Worm (Caenorhabditis elegans) whole organism, L4 larva: ENCODE measurements around the gene C39F7.5.

Experiments
- F10B5.3 ChIP-seq: sonication (generic microtip); optimal IDR thresholded peaks from 2 replicates; lab custom pipeline; 2016; ENCODE audit warnings: mild to moderate bottlenecking, missing genetic modification characterization, missing compliant biosample characterization
- F44E2.7 ChIP-seq: fragments of 200-800 bp; sonication (Bioruptor generic); IDR thresholded peaks from 2 replicates; pipeline ENCODE4 v2.1.2; 2022; ENCODE audit warnings: missing genetic modification characterization, missing compliant biosample characterization
- T20F7.1 ChIP-seq: fragments of 200-800 bp; sonication (Bioruptor generic); optimal IDR thresholded peaks from 2 replicates; lab custom pipeline; 2018; ENCODE audit warnings: mild to moderate bottlenecking, missing genetic modification characterization, missing compliant biosample characterization
- Y48G9A.11 ChIP-seq: fragments of 200-800 bp; sonication (Bioruptor generic); IDR thresholded peaks from 2 replicates; pipeline ENCODE4 v1.3.6; 2022; ENCODE audit warnings: missing genetic modification reagents, missing genetic modification characterization, missing compliant biosample characterization
- aha-1 ChIP-seq: fragments of 150-350 bp; peaks from one replicate; lab custom pipeline; 2014; ENCODE audit warnings: missing biosample characterization, missing genetic modification characterization
- attf-4 ChIP-seq: sonication (generic microtip); optimal IDR thresholded peaks from 3 replicates; lab custom pipeline; 2017; ENCODE audit warnings: missing biosample characterization, missing genetic modification characterization
- ceh-44 ChIP-seq: fragments of 200-800 bp; sonication (Bioruptor generic); IDR thresholded peaks from 2 replicates; pipeline ENCODE4 v1.3.6; 2022; ENCODE audit warnings: missing genetic modification reagents, missing genetic modification characterization, missing compliant biosample characterization
- cey-2 ChIP-seq: sonication (generic microtip); optimal IDR thresholded peaks from 3 replicates; lab custom pipeline; 2017; ENCODE audit warnings: missing genetic modification characterization, mild to moderate bottlenecking, missing compliant biosample characterization, antibody characterized with exemption, borderline replicate concordance; ENCODE audit not compliant: insufficient read depth
- daf-16 ChIP-seq, 3 experiments: sonication (generic microtip); optimal IDR thresholded peaks; 2 replicates each; lab custom pipeline; 2016 to 2017; ENCODE audit warnings: missing genetic modification characterization in 3 of 3, missing genetic modification reagents in 3 of 3, mild to moderate bottlenecking in 2 of 3, missing compliant biosample characterization in 2 of 3, missing biosample characterization in 1 of 3, moderate library complexity in 1 of 3
- dmd-6 ChIP-seq: fragments of 200-800 bp; sonication (Bioruptor generic); IDR thresholded peaks from 2 replicates; pipeline ENCODE4 v1.3.6; 2022; ENCODE audit warnings: missing genetic modification reagents, missing genetic modification characterization, missing compliant biosample characterization
- dmd-9 ChIP-seq: fragments of 200-800 bp; sonication (Bioruptor generic); IDR thresholded peaks from 2 replicates; pipeline ENCODE4 v1.3.6; 2022; ENCODE audit warnings: missing genetic modification reagents, missing genetic modification characterization, missing compliant biosample characterization
- egl-27 ChIP-seq: sonication (generic microtip); optimal IDR thresholded peaks from 3 replicates; lab custom pipeline; 2017; ENCODE audit warnings: missing biosample characterization, missing genetic modification reagents, missing genetic modification characterization
- fos-1 ChIP-seq: fragments of 150-350 bp; optimal IDR thresholded peaks from 2 replicates; lab custom pipeline; 2014; ENCODE audit warnings: missing biosample characterization, missing genetic modification characterization
- hlh-11 ChIP-seq: fragments of 200-800 bp; sonication (Bioruptor generic); optimal IDR thresholded peaks from 2 replicates; lab custom pipeline; 2018; ENCODE audit warnings: mild to moderate bottlenecking, missing genetic modification characterization, missing compliant biosample characterization
- hmg-1.1 ChIP-seq: fragments of 200-800 bp; sonication (Bioruptor generic); IDR thresholded peaks from 2 replicates; pipeline ENCODE4 v1.3.6; 2022; ENCODE audit warnings: missing genetic modification reagents, missing genetic modification characterization, missing compliant biosample characterization
- lim-7 ChIP-seq: fragments of 200-800 bp; sonication (Bioruptor generic); IDR thresholded peaks from 2 replicates; pipeline ENCODE4 v1.3.6; 2022; ENCODE audit warnings: missing genetic modification characterization, missing compliant biosample characterization
- lin-13 ChIP-seq: fragments of 150-350 bp; optimal IDR thresholded peaks from 2 replicates; lab custom pipeline; 2014; ENCODE audit warnings: missing biosample characterization, missing genetic modification reagents, missing genetic modification characterization
- lin-29 ChIP-seq: fragments of 200-800 bp; sonication (Bioruptor generic); IDR thresholded peaks from 2 replicates; pipeline ENCODE4 v1.3.6; 2022; ENCODE audit warnings: missing genetic modification reagents, missing genetic modification characterization, missing compliant biosample characterization
- mdl-1 ChIP-seq, 2 experiments: fragments of 150-350 bp in 1 of 2; sonication (generic microtip) in 1 of 2; optimal IDR thresholded peaks; 2 replicates each; lab custom pipeline; 2014 to 2017; ENCODE audit warnings: missing biosample characterization in 2 of 2, missing genetic modification characterization in 2 of 2
- mdt-29 ChIP-seq: fragments of 200-800 bp; sonication (Bioruptor generic); IDR thresholded peaks from 2 replicates; pipeline ENCODE4 v1.3.6; 2022; ENCODE audit warnings: missing genetic modification reagents, missing genetic modification characterization, missing compliant biosample characterization
- mes-2 ChIP-seq: sonication (generic microtip); optimal IDR thresholded peaks from 2 replicates; lab custom pipeline; 2016; ENCODE audit warnings: missing genotype, mild to moderate bottlenecking, missing genetic modification characterization, missing compliant biosample characterization; ENCODE audit not compliant: poor library complexity, severe bottlenecking
- mxl-3 ChIP-seq: fragments of 200-800 bp; sonication (Bioruptor generic); optimal IDR thresholded peaks from 2 replicates; lab custom pipeline; 2018; ENCODE audit warnings: mild to moderate bottlenecking, missing genetic modification characterization, missing compliant biosample characterization
- nhr-10 ChIP-seq: fragments of 150-350 bp; optimal IDR thresholded peaks from 2 replicates; lab custom pipeline; 2014; ENCODE audit warnings: missing biosample characterization, missing genetic modification characterization
- nhr-237 ChIP-seq: sonication (generic microtip); optimal IDR thresholded peaks from 2 replicates; lab custom pipeline; 2017; ENCODE audit warnings: missing biosample characterization, missing genetic modification characterization
- nhr-28 ChIP-seq: fragments of 150-350 bp; optimal IDR thresholded peaks from 2 replicates; lab custom pipeline; 2014; ENCODE audit warnings: missing biosample characterization, missing genetic modification characterization
- nhr-48 ChIP-seq: sonication (generic microtip); optimal IDR thresholded peaks from 2 replicates; lab custom pipeline; 2016; ENCODE audit warnings: mild to moderate bottlenecking, missing genetic modification characterization, missing compliant biosample characterization
- nhr-77 ChIP-seq: fragments of 150-350 bp; optimal IDR thresholded peaks from 2 replicates; lab custom pipeline; 2014; ENCODE audit warnings: missing biosample characterization, missing genetic modification characterization
- pha-4 ChIP-seq, 2 experiments: fragments of 150-350 bp in 1 of 2; fragments of 200-800 bp in 1 of 2; sonication (Bioruptor generic) in 1 of 2; IDR thresholded peaks in 1 of 2; optimal IDR thresholded peaks in 1 of 2; 2 replicates each; pipeline versions ENCODE4 v1.3.6 to Lab custom; 2014 to 2022; ENCODE audit warnings: missing genetic modification characterization in 2 of 2, missing genetic modification reagents in 2 of 2, missing biosample characterization in 1 of 2, missing compliant biosample characterization in 1 of 2
- rbr-2 ChIP-seq: sonication (generic microtip); optimal IDR thresholded peaks from 2 replicates; lab custom pipeline; 2016; ENCODE audit warnings: missing genotype, missing genetic modification characterization, missing compliant biosample characterization
- snpc-1.2 ChIP-seq: fragments of 200-800 bp; sonication (Bioruptor generic); IDR thresholded peaks from 2 replicates; pipeline ENCODE4 v1.3.6; 2022; ENCODE audit warnings: missing genetic modification reagents, missing genetic modification characterization, missing compliant biosample characterization
- tag-97 ChIP-seq: fragments of 200-800 bp; sonication (Bioruptor generic); IDR thresholded peaks from 2 replicates; pipeline ENCODE4 v1.3.6; 2022; ENCODE audit warnings: missing genetic modification characterization, missing compliant biosample characterization
- unc-62 ChIP-seq, 3 experiments: fragments of 150-350 bp in 1 of 3; sonication (generic microtip); optimal IDR thresholded peaks in 2 of 3; peaks in 1 of 3; 1 replicate in 1 of 3; 2 replicates in 2 of 3; lab custom pipeline; 2014 to 2017; ENCODE audit warnings: missing biosample characterization in 3 of 3, missing genetic modification characterization in 3 of 3, missing genetic modification reagents in 3 of 3, missing genotype in 1 of 3
- vab-7 ChIP-seq: fragments of 200-800 bp; sonication (Bioruptor generic); IDR thresholded peaks from 2 replicates; pipeline ENCODE4 v1.3.6; 2022; ENCODE audit warnings: missing genetic modification reagents, missing genetic modification characterization, missing compliant biosample characterization
- zfp-2 ChIP-seq: sonication (generic microtip); optimal IDR thresholded peaks from 2 replicates; lab custom pipeline; 2016; ENCODE audit warnings: mild to moderate bottlenecking, missing genetic modification characterization, missing compliant biosample characterization
- zfp-3 ChIP-seq: fragments of 200-800 bp; sonication (Bioruptor generic); conservative IDR thresholded peaks from 2 replicates; pipeline ENCODE4 v1.3.6; 2022; ENCODE audit warnings: missing genetic modification reagents, missing genetic modification characterization, missing compliant biosample characterization
- ztf-7 ChIP-seq: fragments of 150-350 bp; optimal IDR thresholded peaks from 2 replicates; lab custom pipeline; 2014; ENCODE audit warnings: missing biosample characterization, missing genetic modification characterization

C39F7.5 gene

DNA sequence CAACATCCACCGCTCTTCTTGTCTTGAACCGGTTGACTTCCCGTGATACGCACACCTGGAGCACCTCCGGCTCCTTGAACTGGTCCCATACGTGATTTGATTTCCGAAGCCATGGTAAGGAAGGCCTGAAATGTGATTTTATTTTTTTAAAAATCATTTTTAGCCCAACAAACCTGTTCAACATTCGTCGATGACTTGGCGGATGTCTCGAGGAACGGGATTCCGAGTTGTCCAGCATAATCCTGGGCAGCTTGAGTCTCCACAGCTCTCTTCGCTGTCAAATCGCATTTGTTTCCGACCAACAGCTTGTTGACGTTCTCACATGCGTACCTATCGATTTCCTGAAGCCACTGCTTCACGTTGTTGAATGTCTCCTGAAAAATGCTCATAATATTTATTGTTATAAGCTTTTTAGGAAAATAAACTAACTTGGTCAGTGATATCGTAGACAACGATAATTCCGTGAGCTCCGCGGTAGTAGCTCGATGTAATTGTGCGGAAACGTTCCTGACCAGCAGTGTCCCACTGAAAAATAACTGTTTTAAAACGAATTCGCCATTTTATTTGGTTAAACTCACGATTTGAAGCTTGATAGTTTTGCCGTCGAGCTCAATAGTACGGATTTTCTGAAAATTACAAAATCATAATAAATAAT lies 1.4 kb upstream of the C39F7.5 start:
- TF ChIP-seq mes-2 (tag; lab: Kevin White, UChicago), result peak; percentile 11
- TF ChIP-seq mxl-3 (GFP tag; lab: Kevin White, UChicago), result peak; percentile 1
- TF ChIP-seq ceh-44, result 0 out of 2 replicates have a peak, but pooled peaks have one; percentile 2
- no peak for TF ChIP-seq dmd-9
- TF ChIP-seq, all 104 proteins: peak for 3

DNA sequence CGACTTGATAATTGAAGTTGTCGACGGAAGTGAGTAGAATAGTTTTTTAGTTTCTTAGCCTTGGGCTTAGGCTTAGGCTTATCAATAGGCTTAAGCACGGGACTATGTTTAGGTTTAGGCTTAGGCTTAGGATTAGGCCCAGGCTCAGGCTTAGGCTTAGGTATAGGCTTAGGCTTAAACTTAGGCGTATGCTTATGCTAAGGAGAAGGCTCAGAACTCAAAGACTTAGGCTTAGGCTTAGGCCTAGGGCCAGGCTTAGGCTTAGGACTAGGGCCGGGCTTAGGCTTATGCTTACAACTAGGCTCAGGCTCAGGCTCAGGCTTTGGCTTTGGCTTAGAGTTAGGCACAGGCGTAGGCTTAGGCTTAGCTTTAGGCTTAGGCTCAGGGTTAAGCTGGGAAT lies 2.0 kb downstream of the C39F7.5 start:
- TF ChIP-seq T20F7.1 (GFP tag; lab: Kevin White, UChicago), result no peak
- TF ChIP-seq attf-4, result no peak
- TF ChIP-seq lin-13 (GFP tag; lab: Kevin White, UChicago), result no peak
- peak in 1 of 2 experiments; percentile 68 for TF ChIP-seq unc-62 (GFP tag; optimal IDR thresholded peaks at IDR 0.05 in 1 of 2; lab: Kevin White, UChicago)
- TF ChIP-seq unc-62 (tag; optimal IDR thresholded peaks at IDR 0.05; lab: Kevin White, UChicago), result no peak
- no peak for TF ChIP-seq nhr-48 (tag; lab: Kevin White, UChicago)
- TF ChIP-seq tag-97 (GFP tag; lab: Robert Waterston, UW), result no peak

- TF ChIP-seq rbr-2 (tag; lab: Kevin White, UChicago), result no peak
- TF ChIP-seq, all 104 proteins: peak for 0
Measured at ce11 chrV:1270611-1271010, 6.0 kb downstream of the C39F7.5 start, which contains the start of gene Y75B7B.1. TSS of gene Y75B7B.1 (plus strand) at chrV:1270911.

DNA sequence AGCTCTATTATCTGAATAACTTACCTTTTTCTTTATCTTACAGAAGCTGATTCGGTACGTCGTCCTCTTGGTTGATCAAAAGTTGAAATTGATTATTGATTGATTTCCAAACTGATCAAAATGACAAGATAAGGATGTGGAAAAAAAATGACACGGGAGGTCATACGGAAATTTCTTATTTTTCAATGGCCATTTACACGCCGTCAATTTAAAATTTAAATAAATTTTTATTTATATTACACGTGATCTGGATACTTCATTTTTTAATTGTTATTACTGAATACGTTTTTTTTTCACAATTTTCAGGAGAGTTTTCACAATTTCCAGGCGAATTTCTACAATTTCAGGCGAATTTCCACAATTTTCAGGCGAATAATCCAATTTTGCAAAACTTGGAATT lies 11.4 kb downstream of the C39F7.5 start, which contains the start of gene Y75B7B.2:
Gene Y75B7B.2, minus strand, starts transcription at position 101 of the 400 bp plus-strand sequence.
- TF ChIP-seq nhr-10 (tag; lab: Kevin White, UChicago) (no peak), ztf-7 (tag; lab: Kevin White, UChicago) (no peak), aha-1 (tag; lab: Kevin White, UChicago) (peak; percentile 12), nhr-28 (tag; lab: Kevin White, UChicago) (no peak), F44E2.7 (GFP tag; lab: Robert Waterston, UW) (no peak)

- TF ChIP-seq aha-1 (tag; lab: Kevin White, UChicago) (peak; percentile 73), lim-7 (no peak), fos-1 (tag; lab: Kevin White, UChicago) (no peak)
Measured at ce11 chrV:1277926-1278325, 13.4 kb downstream of the C39F7.5 start.

DNA sequence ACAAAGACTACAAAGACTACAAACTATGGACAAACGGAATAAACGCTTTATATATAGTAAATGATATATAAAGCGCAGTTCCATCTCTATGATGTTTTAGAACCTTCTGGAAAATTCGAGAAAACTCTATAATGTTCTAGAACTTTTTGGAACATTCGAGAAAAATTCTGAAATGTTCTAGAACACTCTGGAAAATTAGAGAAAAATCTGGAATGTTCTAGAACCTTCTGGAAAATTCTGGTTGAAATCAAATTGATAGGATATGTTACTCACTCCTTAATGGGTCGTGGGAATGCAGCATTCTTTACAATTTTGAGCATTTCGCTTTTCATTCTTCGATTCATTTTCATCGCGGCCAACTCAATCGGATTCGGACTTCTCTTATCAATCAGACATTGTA lies 14.0 kb downstream of the C39F7.5 start:
- TF ChIP-seq nhr-237 (no peak), mdt-29 (peak; percentile 68), egl-27 (tag; lab: Kevin White, UChicago) (no peak)

ce11 chrV:1285657-1286123 lies 21.1 kb downstream of the C39F7.5 start, which contains the start of gene tank-1:
TSS of gene tank-1 (minus strand) at chrV:1285707.
- TF ChIP-seq egl-27 (tag; lab: Kevin White, UChicago) (no peak), mes-2 (tag; lab: Kevin White, UChicago) (peak; percentile 14), hmg-1.1 (GFP tag; lab: Robert Waterston, UW) (peak; percentile 46; the same call in 1 of the 2 replicates), ceh-44 (no peak), nhr-77 (tag; lab: Kevin White, UChicago) (peak; percentile 26), mdl-1 (tag; optimal IDR thresholded peaks at IDR 0.05; lab: Kevin White, UChicago) (peak in 1 of 2 experiments; percentile 29), dmd-6 (GFP tag; lab: Robert Waterston, UW) (peak; percentile 41; the same call in 1 of the 2 replicates), hlh-11 (tag; lab: Kevin White, UChicago) (peak; percentile 19), zfp-2 (tag; lab: Kevin White, UChicago) (no peak), vab-7 (no peak), nhr-48 (tag; lab: Kevin White, UChicago) (no peak), daf-16 (GFP tag; optimal IDR thresholded peaks at IDR 0.05; lab: Kevin White, UChicago) (peak in 1 of 2 experiments; percentile 20), daf-16 (tag; optimal IDR thresholded peaks at IDR 0.05; lab: Kevin White, UChicago) (no peak), pha-4 (GFP tag; IDR thresholded peaks at IDR 0.05; lab: Robert Waterston, UW) (no peak), pha-4 (tag; optimal IDR thresholded peaks at IDR 0.05; lab: Kevin White, UChicago) (peak; percentile 27), aha-1 (tag; lab: Kevin White, UChicago) (peak; percentile 93), cey-2 (tag; lab: Kevin White, UChicago) (no peak), lin-29 (GFP tag; lab: Robert Waterston, UW) (no peak), zfp-3 (GFP tag; lab: Robert Waterston, UW) (no peak), F10B5.3 (no peak), snpc-1.2 (no peak), Y48G9A.11 (GFP tag; lab: Robert Waterston, UW) (no peak), mdt-29 (no peak), nhr-10 (tag; lab: Kevin White, UChicago) (no peak)
